Worm (Caenorhabditis elegans): ENCODE data around the gene srbc-37.

The srbc-37 gene

DNA sequence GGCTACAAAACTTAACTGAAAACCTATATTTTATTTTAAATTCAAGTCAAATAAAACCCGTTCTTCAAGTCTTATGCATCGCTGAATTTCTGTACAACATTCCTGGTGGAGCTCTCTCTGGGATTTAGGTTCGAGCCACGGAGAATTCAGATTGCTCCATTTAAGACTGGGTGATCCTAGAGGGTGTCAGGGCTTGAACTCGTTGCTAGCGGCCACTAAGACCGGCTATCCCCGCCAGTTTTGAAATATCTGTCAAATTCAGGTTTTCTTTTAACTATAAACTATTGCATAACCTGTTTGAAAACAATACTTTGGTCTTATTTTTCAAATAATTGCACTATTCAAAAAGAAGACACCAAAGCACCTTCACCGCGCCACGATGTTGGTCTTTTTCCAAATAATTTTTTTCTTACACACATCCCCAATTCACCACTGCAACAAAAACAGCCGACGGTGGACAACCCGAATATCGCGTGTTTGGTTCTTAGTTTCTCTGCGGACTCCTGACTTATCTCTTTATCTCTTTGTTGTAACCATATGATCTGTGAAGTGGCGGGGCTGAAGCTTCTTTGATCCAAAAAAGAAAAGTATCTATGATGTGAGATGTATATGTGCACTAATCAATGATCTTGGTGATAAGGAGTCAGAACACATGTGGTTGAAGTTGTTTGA is 26.6 kb downstream of the srbc-37 start (continued):
- TF ChIP-seq ztf-28 (GFP tag; IDR thresholded peaks at IDR 0.05), result no peak
- peak; percentile 66 for TF ChIP-seq B0336.3 (GFP tag; IDR thresholded peaks at IDR 0.05)
- no peak for TF ChIP-seq ceh-58 (GFP tag; IDR thresholded peaks at IDR 0.05)
- TF ChIP-seq T26A5.8 (tag; optimal IDR thresholded peaks at IDR 0.05), result no peak
- no peak for TF ChIP-seq Y56A3A.18 (GFP tag; IDR thresholded peaks at IDR 0.05)
- no peak for TF ChIP-seq ztf-18 (tag; optimal IDR thresholded peaks at IDR 0.05)
- TF ChIP-seq lin-40 (tag; optimal IDR thresholded peaks at IDR 0.05), result peak; percentile 24
- no peak for TF ChIP-seq ceh-27 (GFP tag; optimal IDR thresholded peaks at IDR 0.05)
- no peak for TF ChIP-seq mes-4 (tag; optimal IDR thresholded peaks at IDR 0.05)
- no peak for TF ChIP-seq hsf-1 (GFP tag; IDR thresholded peaks at IDR 0.05)
- no peak for TF ChIP-seq ceh-91 (GFP tag; IDR thresholded peaks at IDR 0.05)
- peak; percentile 40; the same call in 1 of the 2 replicates for TF ChIP-seq let-526 (GFP tag; IDR thresholded peaks at IDR 0.05)
- TF ChIP-seq lsl-1 (GFP tag; optimal IDR thresholded peaks at IDR 0.05), result no peak
- no peak for TF ChIP-seq nhr-90 (tag; optimal IDR thresholded peaks at IDR 0.05)
- no peak for TF ChIP-seq nhr-179 (tag; optimal IDR thresholded peaks at IDR 0.05)
- no peak for TF ChIP-seq ekl-4 (GFP tag; IDR thresholded peaks at IDR 0.05)
- TF ChIP-seq zfh-2 (GFP tag; conservative IDR thresholded peaks at IDR 0.05), result no peak
- TF ChIP-seq K11D2.4 (GFP tag; IDR thresholded peaks at IDR 0.05), result no peak
- TF ChIP-seq nhr-80 (tag; optimal IDR thresholded peaks at IDR 0.05), result peak; percentile 23
- no peak for TF ChIP-seq xnd-1 (tag; optimal IDR thresholded peaks at IDR 0.05)
- TF ChIP-seq nhr-27 (tag; optimal IDR thresholded peaks at IDR 0.05), result no peak
- TF ChIP-seq nfya-2 (GFP tag; IDR thresholded peaks at IDR 0.05), result no peak
- no peak for TF ChIP-seq hlh-12 (tag; optimal IDR thresholded peaks at IDR 0.05)
- no peak for TF ChIP-seq egrh-3 (GFP tag; IDR thresholded peaks at IDR 0.05)
- TF ChIP-seq sdz-38 (tag; optimal IDR thresholded peaks at IDR 0.05), result no peak
- TF ChIP-seq ets-4 (GFP tag; optimal IDR thresholded peaks at IDR 0.05), result no peak
- no peak for TF ChIP-seq unc-130 (GFP tag; optimal IDR thresholded peaks at IDR 0.05)
- peak; percentile 42 for TF ChIP-seq ztf-22 (GFP tag; optimal IDR thresholded peaks at IDR 0.05)
- no peak for TF ChIP-seq pbrm-1 (GFP tag; IDR thresholded peaks at IDR 0.05)
- no peak for TF ChIP-seq ccch-3 (GFP tag; optimal IDR thresholded peaks at IDR 0.05)
- no peak for TF ChIP-seq rec-8 (tag; optimal IDR thresholded peaks at IDR 0.05)
- no peak for TF ChIP-seq cebp-2 (GFP tag; IDR thresholded peaks at IDR 0.05)
- TF ChIP-seq akir-1 (GFP tag; optimal IDR thresholded peaks at IDR 0.05), result no peak

DNA sequence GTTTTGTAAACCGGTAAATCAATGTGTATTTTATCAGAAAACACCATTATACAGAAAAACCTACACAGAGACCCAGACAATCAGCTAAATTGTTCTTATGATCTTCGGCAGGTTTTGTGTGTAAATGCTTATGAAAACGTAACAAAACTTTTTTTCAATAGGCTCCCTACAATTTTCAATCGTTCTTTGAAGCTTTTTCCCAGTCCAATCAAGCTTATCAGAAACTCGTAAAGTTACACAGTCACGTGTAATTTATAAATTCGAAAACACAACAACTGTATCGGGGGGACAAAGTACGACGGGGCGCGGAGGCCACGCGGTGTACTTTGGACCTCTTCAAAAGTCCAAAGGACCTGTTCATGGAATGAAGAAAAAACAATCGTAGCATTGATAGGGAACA is 27.9 kb downstream of the srbc-37 start:
- TF ChIP-seq lin-54 (GFP tag; optimal IDR thresholded peaks at IDR 0.05), result peak; percentile 11
- no peak for TF ChIP-seq ets-4 (GFP tag; optimal IDR thresholded peaks at IDR 0.05)
- TF ChIP-seq ztf-26 (tag; optimal IDR thresholded peaks at IDR 0.05), result peak; percentile 20
- TF ChIP-seq tbp1 (GFP tag; optimal IDR thresholded peaks at IDR 0.05), result peak; percentile 51
- peak; percentile 45; the same call in 1 of the 2 replicates for TF ChIP-seq K11D2.4 (GFP tag; IDR thresholded peaks at IDR 0.05)
- no peak for TF ChIP-seq rec-8 (tag; optimal IDR thresholded peaks at IDR 0.05)
- 0 out of 2 replicates have a peak, but pooled peaks have one; percentile 55 for TF ChIP-seq egl-44 (GFP tag; IDR thresholded peaks at IDR 0.05)
- TF ChIP-seq nfyb-1 (GFP tag; IDR thresholded peaks at IDR 0.05), result peak; percentile 81
- TF ChIP-seq hmg-1.2 (GFP tag; IDR thresholded peaks at IDR 0.05), result peak; percentile 27; the same call in 1 of the 2 replicates
- TF ChIP-seq chd-7 (tag; optimal IDR thresholded peaks at IDR 0.05), result peak; percentile 66
- TF ChIP-seq let-526 (GFP tag; IDR thresholded peaks at IDR 0.05), result peak; percentile 27
- peak; percentile 42; the same call in 1 of the 2 replicates for TF ChIP-seq dox-1 (GFP tag; IDR thresholded peaks at IDR 0.05)
- TF ChIP-seq lin-40 (tag; optimal IDR thresholded peaks at IDR 0.05), result peak; percentile 47
- TF ChIP-seq madf-3 (GFP tag; IDR thresholded peaks at IDR 0.05), result 0 out of 2 replicates have a peak, but pooled peaks have one; percentile 47
- no peak for TF ChIP-seq F39B2.1 (GFP tag; IDR thresholded peaks at IDR 0.05)
- TF ChIP-seq Y95B8A.8 (GFP tag; IDR thresholded peaks at IDR 0.05), result 0 out of 2 replicates have a peak, but pooled peaks have one; percentile 36
- peak; percentile 25 for TF ChIP-seq somi-1 (GFP tag; optimal IDR thresholded peaks at IDR 0.05)
- no peak for TF ChIP-seq F37B4.10 (GFP tag; IDR thresholded peaks at IDR 0.05)
- TF ChIP-seq cebp-1 (GFP tag; IDR thresholded peaks at IDR 0.05), result peak; percentile 37; the same call in 1 of the 2 replicates
- TF ChIP-seq cebp-1 (tag; optimal IDR thresholded peaks at IDR 0.05), result peak; percentile 71
- TF ChIP-seq ZK185.1 (tag; optimal IDR thresholded peaks at IDR 0.05; ENCODE audit: poor library complexity, severe bottlenecking), result peak; percentile 25
- peak; percentile 54 for TF ChIP-seq nhr-80 (tag; optimal IDR thresholded peaks at IDR 0.05)
